Fruit fly (Drosophila melanogaster): ENCODE data around the gene TP53INP.

The TP53INP gene

dm6 chr3L:4430331-4430730 lies 23.6 kb downstream of the TP53INP start:
- TF ChIP-seq EcR (GFP tag; optimal IDR thresholded peaks at IDR 0.05) (no peak), CG8478 (optimal IDR thresholded peaks at IDR 0.05) (no peak), usp (GFP tag; optimal IDR thresholded peaks at IDR 0.05) (no peak), pan (optimal IDR thresholded peaks at IDR 0.05) (no peak), psq (optimal IDR thresholded peaks at IDR 0.05) (no peak), Dll (optimal IDR thresholded peaks at IDR 0.05) (no peak)

- TF ChIP-seq EcR (GFP tag; optimal IDR thresholded peaks at IDR 0.05) (no peak), psq (optimal IDR thresholded peaks at IDR 0.05) (no peak), Dll (optimal IDR thresholded peaks at IDR 0.05) (no peak), pan (optimal IDR thresholded peaks at IDR 0.05) (no peak), usp (GFP tag; optimal IDR thresholded peaks at IDR 0.05) (no peak), CG8478 (optimal IDR thresholded peaks at IDR 0.05) (no peak)
Observed at dm6 chr3L:4431111-4431730, 24.5 kb downstream of the TP53INP start.

- TF ChIP-seq psq (optimal IDR thresholded peaks at IDR 0.05) (no peak), usp (GFP tag; optimal IDR thresholded peaks at IDR 0.05) (no peak), Dll (optimal IDR thresholded peaks at IDR 0.05) (no peak), CG8478 (optimal IDR thresholded peaks at IDR 0.05) (no peak), EcR (GFP tag; optimal IDR thresholded peaks at IDR 0.05) (no peak), pan (optimal IDR thresholded peaks at IDR 0.05) (no peak)
Observed at dm6 chr3L:4436421-4436820, 29.7 kb downstream of the TP53INP start, which contains the start of gene CG15021. Gene CG15021 (plus strand): TSS chr3L:4436721.

dm6 chr3L:4440153-4440552 lies 33.4 kb downstream of the TP53INP start:
- no peak for TF ChIP-seq Dll (optimal IDR thresholded peaks at IDR 0.05)
- no peak for TF ChIP-seq pan (optimal IDR thresholded peaks at IDR 0.05)
- no peak for TF ChIP-seq psq (optimal IDR thresholded peaks at IDR 0.05)
- no peak for TF ChIP-seq CG8478 (optimal IDR thresholded peaks at IDR 0.05)
- TF ChIP-seq EcR (GFP tag; optimal IDR thresholded peaks at IDR 0.05), result no peak
- no peak for TF ChIP-seq usp (GFP tag; optimal IDR thresholded peaks at IDR 0.05)

- TF ChIP-seq usp (GFP tag; optimal IDR thresholded peaks at IDR 0.05) (no peak), EcR (GFP tag; optimal IDR thresholded peaks at IDR 0.05) (no peak), pan (optimal IDR thresholded peaks at IDR 0.05) (no peak), psq (optimal IDR thresholded peaks at IDR 0.05) (no peak), Dll (optimal IDR thresholded peaks at IDR 0.05) (no peak), CG8478 (optimal IDR thresholded peaks at IDR 0.05) (no peak)
Observed at dm6 chr3L:4442168-4442567, 35.4 kb downstream of the TP53INP start.

dm6 chr3L:4445824-4446223 lies 39.1 kb downstream of the TP53INP start:
- TF ChIP-seq usp (GFP tag; optimal IDR thresholded peaks at IDR 0.05), result no peak
- no peak for TF ChIP-seq CG8478 (optimal IDR thresholded peaks at IDR 0.05)

dm6 chr3L:4446273-4446672 lies 39.5 kb downstream of the TP53INP start, which contains the start of gene CG12607:
Gene CG12607 (plus strand): TSS chr3L:4446573.
- no peak for TF ChIP-seq usp (GFP tag; optimal IDR thresholded peaks at IDR 0.05)
- TF ChIP-seq pan (optimal IDR thresholded peaks at IDR 0.05), result no peak
- no peak for TF ChIP-seq EcR (GFP tag; optimal IDR thresholded peaks at IDR 0.05)
- no peak for TF ChIP-seq Dll (optimal IDR thresholded peaks at IDR 0.05)
- TF ChIP-seq psq (optimal IDR thresholded peaks at IDR 0.05), result no peak
- TF ChIP-seq CG8478 (optimal IDR thresholded peaks at IDR 0.05), result no peak

dm6 chr3L:4447229-4447628 lies 40.5 kb downstream of the TP53INP start:
- TF ChIP-seq Dll (optimal IDR thresholded peaks at IDR 0.05) (no peak), usp (GFP tag; optimal IDR thresholded peaks at IDR 0.05) (no peak), EcR (GFP tag; optimal IDR thresholded peaks at IDR 0.05) (no peak), psq (optimal IDR thresholded peaks at IDR 0.05) (no peak), pan (optimal IDR thresholded peaks at IDR 0.05) (no peak), CG8478 (optimal IDR thresholded peaks at IDR 0.05) (no peak)

dm6 chr3L:4458063-4458462 lies 51.3 kb downstream of the TP53INP start, which contains the start of gene CG11345:
Gene CG11345 (minus strand): TSS chr3L:4458163.
- no peak for TF ChIP-seq EcR (GFP tag; optimal IDR thresholded peaks at IDR 0.05)
- TF ChIP-seq usp (GFP tag; optimal IDR thresholded peaks at IDR 0.05), result no peak
- no peak for TF ChIP-seq pan (optimal IDR thresholded peaks at IDR 0.05)
- TF ChIP-seq Dll (optimal IDR thresholded peaks at IDR 0.05), result no peak
- TF ChIP-seq CG8478 (optimal IDR thresholded peaks at IDR 0.05), result no peak
- no peak for TF ChIP-seq psq (optimal IDR thresholded peaks at IDR 0.05)

dm6 chr3L:4460307-4461088 lies 53.8 kb downstream of the TP53INP start, which contains the start of gene CG15022:
Gene CG15022 (minus strand): TSS chr3L:4460317.
- TF ChIP-seq psq (optimal IDR thresholded peaks at IDR 0.05), result no peak
- TF ChIP-seq CG8478 (optimal IDR thresholded peaks at IDR 0.05), result no peak
- TF ChIP-seq pan (optimal IDR thresholded peaks at IDR 0.05), result no peak
- no peak for TF ChIP-seq Dll (optimal IDR thresholded peaks at IDR 0.05)
- TF ChIP-seq EcR (GFP tag; optimal IDR thresholded peaks at IDR 0.05), result no peak
- TF ChIP-seq usp (GFP tag; optimal IDR thresholded peaks at IDR 0.05), result no peak

- TF ChIP-seq usp (GFP tag; optimal IDR thresholded peaks at IDR 0.05), result no peak
- no peak for TF ChIP-seq Dll (optimal IDR thresholded peaks at IDR 0.05)
- no peak for TF ChIP-seq psq (optimal IDR thresholded peaks at IDR 0.05)
- TF ChIP-seq EcR (GFP tag; optimal IDR thresholded peaks at IDR 0.05), result no peak
- TF ChIP-seq CG8478 (optimal IDR thresholded peaks at IDR 0.05), result no peak
- TF ChIP-seq pan (optimal IDR thresholded peaks at IDR 0.05), result no peak
Observed at dm6 chr3L:4461454-4462045, 54.8 kb downstream of the TP53INP start, which contains the start of gene CG15023. Gene CG15023 (minus strand): TSS chr3L:4461504.
